Worm (Caenorhabditis elegans): ENCODE results near the gene crn-5.

The crn-5 gene

ce11 chrII:10592452-10592851 lies at the start of gene crn-5:
TSS of gene crn-5 (plus strand) at chrII:10592752.
- TF ChIP-seq him-1 (tag; optimal IDR thresholded peaks at IDR 0.05) (no peak), W03F9.2 (tag; optimal IDR thresholded peaks at IDR 0.05) (no peak)

ce11 chrII:10543457-10544137 lies 49.0 kb upstream of the crn-5 start:
- TF ChIP-seq him-1 (tag; optimal IDR thresholded peaks at IDR 0.05) (peak; percentile 24), dao-5 (tag; optimal IDR thresholded peaks at IDR 0.05) (no peak)

ce11 chrII:10544374-10544908 lies 48.1 kb upstream of the crn-5 start:
- no peak for TF ChIP-seq him-1 (tag; optimal IDR thresholded peaks at IDR 0.05)
- TF ChIP-seq W03F9.2 (tag; optimal IDR thresholded peaks at IDR 0.05): peak; percentile 8
- no peak for TF ChIP-seq dao-5 (tag; optimal IDR thresholded peaks at IDR 0.05)

ce11 chrII:10545213-10545612 lies 47.3 kb upstream of the crn-5 start:
- no peak for TF ChIP-seq him-1 (tag; optimal IDR thresholded peaks at IDR 0.05)
- no peak for TF ChIP-seq dao-5 (tag; optimal IDR thresholded peaks at IDR 0.05)
- no peak for TF ChIP-seq W03F9.2 (tag; optimal IDR thresholded peaks at IDR 0.05)

ce11 chrII:10545924-10546783 lies 46.4 kb upstream of the crn-5 start:
- TF ChIP-seq him-1 (tag; optimal IDR thresholded peaks at IDR 0.05) (no peak), dao-5 (tag; optimal IDR thresholded peaks at IDR 0.05) (no peak), W03F9.2 (tag; optimal IDR thresholded peaks at IDR 0.05) (no peak)

- TF ChIP-seq dao-5 (tag; optimal IDR thresholded peaks at IDR 0.05): no peak
- TF ChIP-seq W03F9.2 (tag; optimal IDR thresholded peaks at IDR 0.05): no peak
Measured at ce11 chrII:10546784-10547087, 45.8 kb upstream of the crn-5 start.

ce11 chrII:10547311-10547710 lies 45.2 kb upstream of the crn-5 start:
- no peak for TF ChIP-seq dao-5 (tag; optimal IDR thresholded peaks at IDR 0.05)
- no peak for TF ChIP-seq W03F9.2 (tag; optimal IDR thresholded peaks at IDR 0.05)
- TF ChIP-seq him-1 (tag; optimal IDR thresholded peaks at IDR 0.05): no peak

- TF ChIP-seq dao-5 (tag; optimal IDR thresholded peaks at IDR 0.05): no peak
- TF ChIP-seq him-1 (tag; optimal IDR thresholded peaks at IDR 0.05): no peak
- TF ChIP-seq W03F9.2 (tag; optimal IDR thresholded peaks at IDR 0.05): no peak
Measured at ce11 chrII:10547803-10548693, 44.5 kb upstream of the crn-5 start.

ce11 chrII:10548778-10549671 lies 43.5 kb upstream of the crn-5 start:
- TF ChIP-seq W03F9.2 (tag; optimal IDR thresholded peaks at IDR 0.05) (peak; percentile 58), him-1 (tag; optimal IDR thresholded peaks at IDR 0.05) (peak; percentile 80), dao-5 (tag; optimal IDR thresholded peaks at IDR 0.05) (no peak)

ce11 chrII:10550173-10550572 lies 42.4 kb upstream of the crn-5 start:
- TF ChIP-seq him-1 (tag; optimal IDR thresholded peaks at IDR 0.05): no peak
- TF ChIP-seq W03F9.2 (tag; optimal IDR thresholded peaks at IDR 0.05): no peak
- TF ChIP-seq dao-5 (tag; optimal IDR thresholded peaks at IDR 0.05): no peak

ce11 chrII:10550872-10551647 lies 41.5 kb upstream of the crn-5 start:
- no peak for TF ChIP-seq dao-5 (tag; optimal IDR thresholded peaks at IDR 0.05)

All from whole organism, L4/young adult.